Worm (Caenorhabditis elegans): ENCODE results near the gene T02G5.14.
A peak's percentile ranks its signal among the peaks of the same experiment; 100 is the strongest.

Gene T02G5.14

ce11 chrII:7106313-7106712, 22.2 kb downstream of the T02G5.14 start:
- no peak for TF ChIP-seq F13H6.1 (tag; optimal IDR thresholded peaks at IDR 0.05)
- no peak for TF ChIP-seq che-1 (tag; optimal IDR thresholded peaks at IDR 0.05)
- TF ChIP-seq elt-4 (tag; optimal IDR thresholded peaks at IDR 0.05), result no peak

- TF ChIP-seq tbx-7 (tag; optimal IDR thresholded peaks at IDR 0.05) (no peak), mec-3 (tag; optimal IDR thresholded peaks at IDR 0.05; ENCODE audit: borderline replicate concordance) (no peak), lin-11 (tag; optimal IDR thresholded peaks at IDR 0.05) (no peak), unc-42 (tag; optimal IDR thresholded peaks at IDR 0.05) (no peak), ama-1 (optimal IDR thresholded peaks at IDR 0.05) (no peak), odd-2 (tag; optimal IDR thresholded peaks at IDR 0.05) (no peak), dve-1 (tag; optimal IDR thresholded peaks at IDR 0.05) (no peak), ceh-18 (tag; optimal IDR thresholded peaks at IDR 0.05) (no peak), zip-5 (tag; optimal IDR thresholded peaks at IDR 0.05) (no peak), lim-6 (tag; optimal IDR thresholded peaks at IDR 0.05) (no peak)
These were observed 25.8 kb downstream of the T02G5.14 start, which contains the start of gene F10E7.9 for ce11 chrII:7109956-7110355. F10E7.9 (minus strand) TSS chrII:7110056.

- TF ChIP-seq ceh-48 (tag; optimal IDR thresholded peaks at IDR 0.05) (peak; percentile 66), C38D4.7 (GFP tag; optimal IDR thresholded peaks at IDR 0.05) (no peak), ceh-14 (tag; optimal IDR thresholded peaks at IDR 0.05) (no peak), pqm-1 (tag; optimal IDR thresholded peaks at IDR 0.05) (no peak), nfya-1 (tag; optimal IDR thresholded peaks at IDR 0.05) (no peak), sox-2 (GFP tag; IDR thresholded peaks at IDR 0.05) (no peak), ceh-30 (tag; optimal IDR thresholded peaks at IDR 0.05) (no peak), hlh-30 (tag; optimal IDR thresholded peaks at IDR 0.05; ENCODE audit: insufficient read depth) (no peak), K09A11.1 (tag; optimal IDR thresholded peaks at IDR 0.05; ENCODE audit: insufficient read depth) (no peak), fkh-6 (tag; optimal IDR thresholded peaks at IDR 0.05) (no peak), hlh-15 (tag; optimal IDR thresholded peaks at IDR 0.05) (no peak), tbx-7 (tag; optimal IDR thresholded peaks at IDR 0.05) (no peak), npax-4 (tag; optimal IDR thresholded peaks at IDR 0.05) (no peak), ceh-6 (GFP tag; optimal IDR thresholded peaks at IDR 0.05) (no peak), unc-42 (tag; optimal IDR thresholded peaks at IDR 0.05) (peak; percentile 25), unc-55 (GFP tag; optimal IDR thresholded peaks at IDR 0.05) (no peak)
These were observed 27.0 kb downstream of the T02G5.14 start for ce11 chrII:7111012-7111656.

ce11 chrII:7111657-7112049, 27.5 kb downstream of the T02G5.14 start, which contains the start of gene F10E7.5:
F10E7.5 (plus strand) TSS chrII:7111978.
- TF ChIP-seq ceh-24 (tag; optimal IDR thresholded peaks at IDR 0.05), result no peak
- TF ChIP-seq odd-2 (tag; optimal IDR thresholded peaks at IDR 0.05), result no peak
- TF ChIP-seq ama-1 (optimal IDR thresholded peaks at IDR 0.05), result no peak
- no peak for TF ChIP-seq pros-1 (tag; optimal IDR thresholded peaks at IDR 0.05)
- peak; percentile 21 for TF ChIP-seq ceh-30 (tag; optimal IDR thresholded peaks at IDR 0.05)
- peak; percentile 43 for TF ChIP-seq unc-55 (GFP tag; optimal IDR thresholded peaks at IDR 0.05)
- no peak for TF ChIP-seq pat-9 (tag; optimal IDR thresholded peaks at IDR 0.05)
- TF ChIP-seq C08G9.2 (tag; optimal IDR thresholded peaks at IDR 0.05), result no peak
- peak; percentile 77 for TF ChIP-seq unc-42 (tag; optimal IDR thresholded peaks at IDR 0.05)
- no peak for TF ChIP-seq pax-1 (tag; optimal IDR thresholded peaks at IDR 0.05)
- no peak for TF ChIP-seq ets-4 (tag; optimal IDR thresholded peaks at IDR 0.05)
- peak; percentile 45 for TF ChIP-seq nfya-1 (tag; optimal IDR thresholded peaks at IDR 0.05)

ce11 chrII:7112780-7113179, 28.7 kb downstream of the T02G5.14 start, which contains the start of gene F10E7.6:
F10E7.6 (plus strand) TSS chrII:7113080.
- no peak for TF ChIP-seq ceh-6 (GFP tag; optimal IDR thresholded peaks at IDR 0.05)
- TF ChIP-seq ceh-19 (GFP tag; optimal IDR thresholded peaks at IDR 0.05), result no peak
- no peak for TF ChIP-seq sdc-2 (tag; optimal IDR thresholded peaks at IDR 0.05)
- no peak for TF ChIP-seq nhr-232 (tag; optimal IDR thresholded peaks at IDR 0.05)
- TF ChIP-seq sox-4 (tag; optimal IDR thresholded peaks at IDR 0.05), result no peak
- no peak for TF ChIP-seq npax-4 (tag; optimal IDR thresholded peaks at IDR 0.05)
- TF ChIP-seq ets-4 (tag; optimal IDR thresholded peaks at IDR 0.05), result no peak
- TF ChIP-seq fkh-6 (tag; optimal IDR thresholded peaks at IDR 0.05), result no peak
- TF ChIP-seq tbx-7 (tag; optimal IDR thresholded peaks at IDR 0.05), result no peak
- no peak for TF ChIP-seq C38D4.7 (GFP tag; optimal IDR thresholded peaks at IDR 0.05)
- TF ChIP-seq ahr-1 (tag; optimal IDR thresholded peaks at IDR 0.05), result no peak
- no peak for TF ChIP-seq ceh-2 (tag; optimal IDR thresholded peaks at IDR 0.05)
- no peak for TF ChIP-seq pha-4 (tag; optimal IDR thresholded peaks at IDR 0.05)
- no peak for TF ChIP-seq ztf-16 (tag; optimal IDR thresholded peaks at IDR 0.05)
- TF ChIP-seq hlh-8 (tag; optimal IDR thresholded peaks at IDR 0.05), result no peak
- TF ChIP-seq pat-9 (tag; optimal IDR thresholded peaks at IDR 0.05), result no peak
- TF ChIP-seq madf-2 (tag; optimal IDR thresholded peaks at IDR 0.05), result no peak
- TF ChIP-seq ceh-22 (tag; optimal IDR thresholded peaks at IDR 0.05), result no peak
- no peak for TF ChIP-seq ceh-24 (tag; optimal IDR thresholded peaks at IDR 0.05)
- no peak for TF ChIP-seq sox-2 (GFP tag; IDR thresholded peaks at IDR 0.05)

Measured in whole organism, late embryonic.